Fruit fly (Drosophila melanogaster) whole organism: ENCODE data around the gene CG3191.

ENCODE experiments used
- CG8478 ChIP-seq: fragments of >200 bp; optimal IDR thresholded peaks from 2 replicates; lab custom pipeline; 2018; ENCODE audit warnings: inconsistent platforms
- Dll ChIP-seq: fragments of >200 bp; optimal IDR thresholded peaks from 2 replicates; lab custom pipeline; 2017
- EcR ChIP-seq, 2 experiments: fragments of >200 bp; optimal IDR thresholded peaks; 2 replicates each; lab custom pipeline; 2017; ENCODE audit warnings: missing biosample characterization in 2 of 2, missing genetic modification characterization in 2 of 2, missing genetic modification reagents in 2 of 2
- pan ChIP-seq: fragments of >200 bp; optimal IDR thresholded peaks from 2 replicates; lab custom pipeline; 2017
- psq ChIP-seq: fragments of >200 bp; optimal IDR thresholded peaks from 2 replicates; lab custom pipeline; 2017
- usp ChIP-seq: fragments of >200 bp; optimal IDR thresholded peaks from 2 replicates; lab custom pipeline; 2017; ENCODE audit warnings: missing biosample characterization, missing genetic modification characterization, mixed read lengths

CG3191 gene

dm6 chrX:2222181-2222790 is 29.5 kb downstream of the CG3191 start, which contains the start of gene Vinc:
Vinc (minus strand) TSS chrX:2222567.
- TF ChIP-seq psq (lab: Kevin White, UChicago) = no peak
- TF ChIP-seq Dll (lab: Kevin White, UChicago) = no peak
- TF ChIP-seq pan (lab: Kevin White, UChicago) = no peak
- no peak for TF ChIP-seq usp (GFP tag; lab: Kevin White, UChicago)
- TF ChIP-seq EcR (GFP tag; optimal IDR thresholded peaks at IDR 0.05; lab: Kevin White, UChicago) = no peak

- TF ChIP-seq Dll (lab: Kevin White, UChicago) = no peak
- TF ChIP-seq usp (GFP tag; lab: Kevin White, UChicago) = no peak
- TF ChIP-seq EcR (GFP tag; optimal IDR thresholded peaks at IDR 0.05; lab: Kevin White, UChicago) = no peak
Measured at dm6 chrX:2221598-2221997, 30.2 kb downstream of the CG3191 start.

- TF ChIP-seq Dll (lab: Kevin White, UChicago) (no peak), CG8478 (lab: Kevin White, UChicago) (no peak), pan (lab: Kevin White, UChicago) (no peak), psq (lab: Kevin White, UChicago) (no peak), EcR (GFP tag; optimal IDR thresholded peaks at IDR 0.05; lab: Kevin White, UChicago) (no peak), usp (GFP tag; lab: Kevin White, UChicago) (no peak)
Measured at dm6 chrX:2219899-2220298, 31.9 kb downstream of the CG3191 start.

- TF ChIP-seq CG8478 (lab: Kevin White, UChicago) (no peak), EcR (GFP tag; optimal IDR thresholded peaks at IDR 0.05; lab: Kevin White, UChicago) (no peak), usp (GFP tag; lab: Kevin White, UChicago) (no peak), psq (lab: Kevin White, UChicago) (no peak), pan (lab: Kevin White, UChicago) (no peak), Dll (lab: Kevin White, UChicago) (no peak)
Measured at dm6 chrX:2219246-2219645, 32.5 kb downstream of the CG3191 start.

DNA sequence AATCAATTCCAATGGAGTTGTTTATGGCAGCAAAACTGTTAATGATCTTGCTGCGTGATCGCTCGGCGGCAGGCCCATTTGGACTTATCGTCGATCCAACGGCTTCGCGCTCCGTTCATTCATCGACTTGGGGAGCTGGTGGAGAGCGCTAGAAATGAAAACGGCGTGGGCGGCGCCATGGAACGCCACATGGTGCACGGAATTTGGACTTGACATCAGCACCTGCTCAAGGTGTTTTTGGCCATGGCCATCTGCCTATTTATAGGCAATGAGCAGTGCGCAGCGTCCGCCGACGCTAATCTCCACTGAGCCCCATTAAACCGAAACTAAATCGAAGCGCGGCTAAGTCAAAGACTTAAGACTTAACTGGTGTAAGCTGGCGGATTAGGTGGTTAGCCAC is 33.3 kb downstream of the CG3191 start:
- no peak for TF ChIP-seq usp (GFP tag; lab: Kevin White, UChicago)
- TF ChIP-seq EcR (GFP tag; optimal IDR thresholded peaks at IDR 0.05; lab: Kevin White, UChicago) = no peak

dm6 chrX:2213759-2214406 is 37.9 kb downstream of the CG3191 start, which contains the start of gene SmydA-8:
SmydA-8 (minus strand) TSS chrX:2213809.
- TF ChIP-seq CG8478 (lab: Kevin White, UChicago) (no peak), EcR (GFP tag; optimal IDR thresholded peaks at IDR 0.05; lab: Kevin White, UChicago) (no peak), Dll (lab: Kevin White, UChicago) (no peak), usp (GFP tag; lab: Kevin White, UChicago) (no peak), psq (lab: Kevin White, UChicago) (no peak), pan (lab: Kevin White, UChicago) (no peak)

dm6 chrX:2212327-2212820 is 39.4 kb downstream of the CG3191 start:
- TF ChIP-seq psq (lab: Kevin White, UChicago) = no peak
- no peak for TF ChIP-seq usp (GFP tag; lab: Kevin White, UChicago)
- no peak for TF ChIP-seq pan (lab: Kevin White, UChicago)

- TF ChIP-seq EcR (GFP tag; optimal IDR thresholded peaks at IDR 0.05; lab: Kevin White, UChicago) = no peak
- no peak for TF ChIP-seq usp (GFP tag; lab: Kevin White, UChicago)
- TF ChIP-seq psq (lab: Kevin White, UChicago) = no peak
- TF ChIP-seq pan (lab: Kevin White, UChicago) = no peak
- TF ChIP-seq Dll (lab: Kevin White, UChicago) = no peak
- no peak for TF ChIP-seq CG8478 (lab: Kevin White, UChicago)
Measured at dm6 chrX:2208641-2209241, 43.1 kb downstream of the CG3191 start.

- TF ChIP-seq psq (lab: Kevin White, UChicago) (no peak), usp (GFP tag; lab: Kevin White, UChicago) (no peak), Dll (lab: Kevin White, UChicago) (no peak), EcR (GFP tag; optimal IDR thresholded peaks at IDR 0.05; lab: Kevin White, UChicago) (no peak), pan (lab: Kevin White, UChicago) (no peak)
Measured at dm6 chrX:2203766-2204165, 48.0 kb downstream of the CG3191 start, which contains the start of gene FarO. FarO (minus strand) TSS chrX:2203866.
